Worm (Caenorhabditis elegans): Measurements from ENCODE around the gene nlp-52.

Gene nlp-52

ce11 chrIII:783254-783753 lies 21.7 kb downstream of the nlp-52 start, which contains the start of the genes dagl-2 and ppm-1.G:
dagl-2 (minus strand) TSS chrIII:783305.
ppm-1.G (plus strand) TSS chrIII:783703.
- TF ChIP-seq med-1 (GFP tag; optimal IDR thresholded peaks at IDR 0.05; ENCODE audit: insufficient read depth) (no peak), flt-1 (GFP tag; IDR thresholded peaks at IDR 0.05) (no peak; the same call in 1 of the 2 replicates), T22C8.4 (GFP tag; IDR thresholded peaks at IDR 0.05) (no peak; the same call in 1 of the 2 replicates), ref-1 (GFP tag; conservative IDR thresholded peaks at IDR 0.05) (no peak), ztf-23 (GFP tag; IDR thresholded peaks at IDR 0.05) (0 out of 2 replicates have a peak, but pooled peaks have one; percentile 55), cog-1 (tag; optimal IDR thresholded peaks at IDR 0.05) (peak; percentile 33)

ce11 chrIII:789604-790003 lies 28.0 kb downstream of the nlp-52 start:
- TF ChIP-seq flt-1 (GFP tag; IDR thresholded peaks at IDR 0.05) (no peak), ztf-29 (GFP tag; IDR thresholded peaks at IDR 0.05) (no peak), ref-1 (GFP tag; conservative IDR thresholded peaks at IDR 0.05) (no peak)

- TF ChIP-seq tab-1 (GFP tag; IDR thresholded peaks at IDR 0.05): no peak
- TF ChIP-seq ztf-23 (GFP tag; IDR thresholded peaks at IDR 0.05): no peak
Observed at ce11 chrIII:790591-790990, 29.0 kb downstream of the nlp-52 start.

- TF ChIP-seq cog-1 (tag; optimal IDR thresholded peaks at IDR 0.05): no peak
- TF ChIP-seq flt-1 (GFP tag; IDR thresholded peaks at IDR 0.05): 0 out of 2 replicates have a peak, but pooled peaks have one; percentile 41
- no peak for TF ChIP-seq med-1 (GFP tag; optimal IDR thresholded peaks at IDR 0.05; ENCODE audit: insufficient read depth)
Observed at ce11 chrIII:793595-793994, 32.0 kb downstream of the nlp-52 start, which contains the start of gene snt-2. snt-2 (minus strand) TSS chrIII:793733.

ce11 chrIII:794000-794399 lies 32.4 kb downstream of the nlp-52 start, which contains the start of gene rps-29:
rps-29 (plus strand) TSS chrIII:794300.
- TF ChIP-seq klf-2 (GFP tag; conservative IDR thresholded peaks at IDR 0.05) (no peak), T22C8.4 (GFP tag; IDR thresholded peaks at IDR 0.05) (peak; percentile 71)

ce11 chrIII:794984-795596 lies 33.5 kb downstream of the nlp-52 start, which contains the start of gene trpp-11:
trpp-11 (plus strand) TSS chrIII:795136.
- TF ChIP-seq flt-1 (GFP tag; IDR thresholded peaks at IDR 0.05): no peak

ce11 chrIII:797507-797906 lies 35.9 kb downstream of the nlp-52 start:
- TF ChIP-seq tab-1 (GFP tag; IDR thresholded peaks at IDR 0.05): no peak
- no peak for TF ChIP-seq med-1 (GFP tag; optimal IDR thresholded peaks at IDR 0.05; ENCODE audit: insufficient read depth)
- TF ChIP-seq ztf-23 (GFP tag; IDR thresholded peaks at IDR 0.05): no peak
- no peak for TF ChIP-seq T22C8.4 (GFP tag; IDR thresholded peaks at IDR 0.05)
- TF ChIP-seq ztf-29 (GFP tag; IDR thresholded peaks at IDR 0.05): no peak
- TF ChIP-seq flt-1 (GFP tag; IDR thresholded peaks at IDR 0.05): no peak
- TF ChIP-seq ref-1 (GFP tag; conservative IDR thresholded peaks at IDR 0.05): no peak
- TF ChIP-seq cog-1 (tag; optimal IDR thresholded peaks at IDR 0.05): no peak
- no peak for TF ChIP-seq klf-2 (GFP tag; conservative IDR thresholded peaks at IDR 0.05)

ce11 chrIII:802041-802440 lies 40.5 kb downstream of the nlp-52 start:
- TF ChIP-seq ref-1 (GFP tag; conservative IDR thresholded peaks at IDR 0.05): no peak
- TF ChIP-seq ztf-23 (GFP tag; IDR thresholded peaks at IDR 0.05): no peak
- no peak for TF ChIP-seq cog-1 (tag; optimal IDR thresholded peaks at IDR 0.05)
- no peak for TF ChIP-seq flt-1 (GFP tag; IDR thresholded peaks at IDR 0.05)
- TF ChIP-seq klf-2 (GFP tag; conservative IDR thresholded peaks at IDR 0.05): no peak

- TF ChIP-seq cog-1 (tag; optimal IDR thresholded peaks at IDR 0.05) (no peak), med-1 (GFP tag; optimal IDR thresholded peaks at IDR 0.05; ENCODE audit: insufficient read depth) (no peak), ztf-23 (GFP tag; IDR thresholded peaks at IDR 0.05) (no peak), tab-1 (GFP tag; IDR thresholded peaks at IDR 0.05) (no peak), T22C8.4 (GFP tag; IDR thresholded peaks at IDR 0.05) (no peak), ref-1 (GFP tag; conservative IDR thresholded peaks at IDR 0.05) (no peak), klf-2 (GFP tag; conservative IDR thresholded peaks at IDR 0.05) (no peak), ztf-29 (GFP tag; IDR thresholded peaks at IDR 0.05) (no peak), flt-1 (GFP tag; IDR thresholded peaks at IDR 0.05) (no peak)
Observed at ce11 chrIII:811544-811943, 50.0 kb downstream of the nlp-52 start, which contains the start of gene daf-7. daf-7 (plus strand) TSS chrIII:811844.
